Worm (Caenorhabditis elegans) whole organism, early embryonic: ENCODE measurements around the gene col-174.

Experiments used
- F13C5.2 ChIP-seq: sonication (generic microtip); optimal IDR thresholded peaks from 2 replicates; lab custom pipeline; 2017; ENCODE audit warnings: mild to moderate bottlenecking, missing genetic modification characterization, inconsistent platforms, missing compliant biosample characterization
- aly-1 ChIP-seq: sonication (generic microtip); optimal IDR thresholded peaks from 2 replicates; lab custom pipeline; 2016; ENCODE audit warnings: missing genetic modification characterization, missing compliant biosample characterization
- ama-1 ChIP-seq: fragments of 150-350 bp; optimal IDR thresholded peaks from 2 replicates; lab custom pipeline; 2014
- ceh-13 ChIP-seq: fragments of 200-800 bp; sonication (Bioruptor generic); optimal IDR thresholded peaks from 2 replicates; lab custom pipeline; 2018; ENCODE audit warnings: mild to moderate bottlenecking, missing genetic modification characterization, missing compliant biosample characterization
- ceh-36 ChIP-seq: sonication (generic microtip); optimal IDR thresholded peaks from 2 replicates; lab custom pipeline; 2016; ENCODE audit warnings: missing genetic modification characterization, inconsistent platforms, missing compliant biosample characterization
- ets-7 ChIP-seq: sonication (generic microtip); optimal IDR thresholded peaks from 2 replicates; lab custom pipeline; 2016; ENCODE audit warnings: missing genotype, missing genetic modification characterization, missing compliant biosample characterization
- flt-1 ChIP-seq: fragments of 200-800 bp; sonication (Bioruptor generic); IDR thresholded peaks from 2 replicates; pipeline ENCODE4 v1.3.6; 2022; ENCODE audit warnings: missing genetic modification characterization, missing compliant biosample characterization
- hmbx-1 ChIP-seq: sonication (generic microtip); optimal IDR thresholded peaks from 2 replicates; lab custom pipeline; 2016; ENCODE audit warnings: mild to moderate bottlenecking, missing genetic modification characterization, missing compliant biosample characterization
- hmg-4 ChIP-seq: fragments of 200-800 bp; sonication (Bioruptor generic); optimal IDR thresholded peaks from 2 replicates; lab custom pipeline; 2018; ENCODE audit warnings: mild to moderate bottlenecking, missing genetic modification characterization, missing compliant biosample characterization
- hnd-1 ChIP-seq: sonication (generic microtip); optimal IDR thresholded peaks from 2 replicates; lab custom pipeline; 2016; ENCODE audit warnings: missing genetic modification characterization, missing compliant biosample characterization
- pes-1 ChIP-seq: fragments of 200-800 bp; sonication (Bioruptor generic); IDR thresholded peaks from 2 replicates; pipeline ENCODE4 v1.3.6; 2022; ENCODE audit warnings: missing genetic modification reagents, missing genetic modification characterization, missing compliant biosample characterization
- scrt-1 ChIP-seq: fragments of 200-800 bp; sonication (Bioruptor generic); IDR thresholded peaks from 2 replicates; pipeline ENCODE4 v1.3.6; 2022; ENCODE audit warnings: missing genetic modification characterization, missing compliant biosample characterization
- sea-1 ChIP-seq: fragments of 200-800 bp; sonication (Bioruptor generic); conservative IDR thresholded peaks from 2 replicates; pipeline ENCODE4 v1.3.6; 2022; ENCODE audit warnings: missing genetic modification characterization, missing compliant biosample characterization
- tbx-37 ChIP-seq: fragments of 200-800 bp; sonication (Bioruptor generic); conservative IDR thresholded peaks from 2 replicates; pipeline ENCODE4 v1.3.6; 2022; ENCODE audit warnings: missing genetic modification reagents, missing genetic modification characterization, missing compliant biosample characterization

ce11 chrX:7562625-7563024, 16.0 kb downstream of the col-174 start, which contains the start of gene sto-1:
- TF ChIP-seq ceh-36 (tag; lab: Kevin White, UChicago) (no peak), hmbx-1 (tag; lab: Kevin White, UChicago) (no peak), ama-1 (lab: Kevin White, UChicago) (no peak), hnd-1 (tag; lab: Kevin White, UChicago) (no peak), tbx-37 (no peak), pes-1 (no peak), aly-1 (tag; lab: Kevin White, UChicago) (peak; percentile 73), flt-1 (GFP tag; lab: Robert Waterston, UW) (no peak), scrt-1 (GFP tag; lab: Robert Waterston, UW) (no peak), ets-7 (tag; lab: Kevin White, UChicago) (peak; percentile 41), ceh-13 (no peak), hmg-4 (GFP tag; lab: Kevin White, UChicago) (peak; percentile 74), sea-1 (no peak), F13C5.2 (tag; lab: Kevin White, UChicago) (no peak)
